Worm (Caenorhabditis elegans) whole organism, L3 larva: ENCODE measurements around the gene cpl-1.

Experiments used
- ama-1 ChIP-seq: fragments of 150-350 bp; optimal IDR thresholded peaks from 2 replicates; lab custom pipeline; 2018
- ceh-28 ChIP-seq: fragments of 150-350 bp; optimal IDR thresholded peaks from 2 replicates; lab custom pipeline; 2014; ENCODE audit warnings: missing biosample characterization, missing genetic modification reagents, missing genetic modification characterization
- fkh-10 ChIP-seq: sonication (generic microtip); optimal IDR thresholded peaks from 2 replicates; lab custom pipeline; 2017; ENCODE audit warnings: missing biosample characterization, missing genetic modification reagents, missing genetic modification characterization
- jun-1 ChIP-seq: fragments of 150-350 bp; optimal IDR thresholded peaks from 2 replicates; lab custom pipeline; 2014; ENCODE audit warnings: missing biosample characterization, missing genetic modification reagents, missing genetic modification characterization
- nhr-25 ChIP-seq: sonication (generic microtip); optimal IDR thresholded peaks from 2 replicates; lab custom pipeline; 2017; ENCODE audit warnings: missing biosample characterization, missing genetic modification characterization
- snpc-4 ChIP-seq: fragments of 150-350 bp; optimal IDR thresholded peaks from 2 replicates; lab custom pipeline; 2014; ENCODE audit warnings: missing biosample characterization, missing genetic modification characterization

- no peak for TF ChIP-seq nhr-25 (tag; lab: Kevin White, UChicago)
- TF ChIP-seq ama-1: no peak
- no peak for TF ChIP-seq jun-1 (tag; lab: Kevin White, UChicago)
- TF ChIP-seq ceh-28 (tag; lab: Kevin White, UChicago): no peak
- no peak for TF ChIP-seq fkh-10 (GFP tag; lab: Kevin White, UChicago)
- TF ChIP-seq snpc-4: no peak
These were observed 43.1 kb upstream of the cpl-1 start, which contains the start of gene srw-76 for ce11 chrV:16638204-16638603.
